Worm (Caenorhabditis elegans): ENCODE results near the gene Y46D2A.1.

DNA sequence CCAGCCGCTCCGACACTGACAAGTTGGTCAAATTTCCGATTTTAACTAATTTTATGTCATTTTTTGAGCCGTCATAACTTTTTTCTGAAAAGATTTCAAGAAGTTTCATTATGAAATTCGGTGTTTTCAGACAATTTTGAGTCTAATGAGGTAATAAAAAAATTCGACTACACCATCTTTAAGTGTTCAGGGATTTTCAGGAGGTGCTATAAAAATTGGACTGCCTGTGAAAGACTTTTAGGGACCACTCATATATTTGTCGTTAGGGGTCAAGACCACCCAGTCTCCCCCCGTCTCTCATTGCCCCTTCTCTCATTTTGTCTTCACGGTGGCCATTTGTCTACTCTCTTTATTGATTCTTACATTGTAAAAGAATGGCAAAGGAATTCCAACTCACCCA is 52.4 kb downstream of the Y46D2A.1 start, which contains the start of gene bath-10:
- TF ChIP-seq peb-1 (tag; optimal IDR thresholded peaks at IDR 0.05) (no peak), lin-13 (GFP tag; optimal IDR thresholded peaks at IDR 0.05) (no peak), fos-1 (tag; optimal IDR thresholded peaks at IDR 0.05) (no peak), snpc-4 (tag; optimal IDR thresholded peaks at IDR 0.05) (no peak), nhr-11 (tag; optimal IDR thresholded peaks at IDR 0.05) (no peak), unc-39 (tag; optimal IDR thresholded peaks at IDR 0.05) (no peak), Y55F3AM.14 (GFP tag; optimal IDR thresholded peaks at IDR 0.05) (no peak)

Data from whole organism, L2 larva.